Fruit fly (Drosophila melanogaster) whole organism: ENCODE results near the gene CG31709.

Experiments used
- CG8478 ChIP-seq: fragments of >200 bp; optimal IDR thresholded peaks from 2 replicates; lab custom pipeline; 2018; ENCODE audit warnings: inconsistent platforms
- Dll ChIP-seq: fragments of >200 bp; optimal IDR thresholded peaks from 2 replicates; lab custom pipeline; 2017
- EcR ChIP-seq, 2 experiments: fragments of >200 bp; optimal IDR thresholded peaks; 2 replicates each; lab custom pipeline; 2017; ENCODE audit warnings: missing biosample characterization in 2 of 2, missing genetic modification characterization in 2 of 2, missing genetic modification reagents in 2 of 2
- pan ChIP-seq: fragments of >200 bp; optimal IDR thresholded peaks from 2 replicates; lab custom pipeline; 2017
- psq ChIP-seq: fragments of >200 bp; optimal IDR thresholded peaks from 2 replicates; lab custom pipeline; 2017
- usp ChIP-seq: fragments of >200 bp; optimal IDR thresholded peaks from 2 replicates; lab custom pipeline; 2017; ENCODE audit warnings: missing biosample characterization, missing genetic modification characterization, mixed read lengths

Gene CG31709

dm6 chr2L:9576269-9576933 is 3.0 kb downstream of the CG31709 start, which contains the start of gene Mtpalpha:
Gene Mtpalpha (minus strand): TSS chr2L:9576769.
- TF ChIP-seq CG8478: no peak
- no peak for TF ChIP-seq Dll (lab: Kevin White, UChicago)
- TF ChIP-seq pan (lab: Kevin White, UChicago): no peak
- no peak for TF ChIP-seq EcR (GFP tag; optimal IDR thresholded peaks at IDR 0.05; lab: Kevin White, UChicago)
- no peak for TF ChIP-seq usp (GFP tag; lab: Kevin White, UChicago)
- no peak for TF ChIP-seq psq (lab: Kevin White, UChicago)

- TF ChIP-seq CG8478 (no peak), psq (lab: Kevin White, UChicago) (no peak), usp (GFP tag; lab: Kevin White, UChicago) (no peak), Dll (lab: Kevin White, UChicago) (no peak), EcR (GFP tag; optimal IDR thresholded peaks at IDR 0.05; lab: Kevin White, UChicago) (no peak), pan (lab: Kevin White, UChicago) (no peak)
These were observed 8.7 kb downstream of the CG31709 start for dm6 chr2L:9570673-9571193.

- TF ChIP-seq CG8478 (no peak), psq (lab: Kevin White, UChicago) (no peak), usp (GFP tag; lab: Kevin White, UChicago) (no peak), pan (lab: Kevin White, UChicago) (no peak), EcR (GFP tag; optimal IDR thresholded peaks at IDR 0.05; lab: Kevin White, UChicago) (no peak), Dll (lab: Kevin White, UChicago) (no peak)
These were observed 9.6 kb downstream of the CG31709 start for dm6 chr2L:9569588-9570434.

dm6 chr2L:9569131-9569530 is 10.3 kb downstream of the CG31709 start:
- no peak for TF ChIP-seq Dll (lab: Kevin White, UChicago)
- no peak for TF ChIP-seq CG8478
- TF ChIP-seq usp (GFP tag; lab: Kevin White, UChicago): no peak
- no peak for TF ChIP-seq EcR (GFP tag; optimal IDR thresholded peaks at IDR 0.05; lab: Kevin White, UChicago)
- no peak for TF ChIP-seq pan (lab: Kevin White, UChicago)
- TF ChIP-seq psq (lab: Kevin White, UChicago): no peak

- TF ChIP-seq Dll (lab: Kevin White, UChicago) (peak; percentile 11), usp (GFP tag; lab: Kevin White, UChicago) (no peak)
These were observed 10.9 kb downstream of the CG31709 start, which contains the start of gene brwl for dm6 chr2L:9568360-9569088. Gene brwl (plus strand): TSS chr2L:9568890.

dm6 chr2L:9567398-9567856 is 12.0 kb downstream of the CG31709 start:
- no peak for TF ChIP-seq usp (GFP tag; lab: Kevin White, UChicago)
- TF ChIP-seq psq (lab: Kevin White, UChicago): no peak
- TF ChIP-seq pan (lab: Kevin White, UChicago): no peak
- TF ChIP-seq EcR (GFP tag; optimal IDR thresholded peaks at IDR 0.05; lab: Kevin White, UChicago): no peak
- no peak for TF ChIP-seq Dll (lab: Kevin White, UChicago)
- no peak for TF ChIP-seq CG8478

- TF ChIP-seq pan (lab: Kevin White, UChicago) (no peak), CG8478 (no peak), EcR (GFP tag; optimal IDR thresholded peaks at IDR 0.05; lab: Kevin White, UChicago) (no peak), Dll (lab: Kevin White, UChicago) (no peak), usp (GFP tag; lab: Kevin White, UChicago) (no peak), psq (lab: Kevin White, UChicago) (no peak)
These were observed 12.8 kb downstream of the CG31709 start, which contains the start of gene jp for dm6 chr2L:9566656-9567055. Gene jp (minus strand): TSS chr2L:9566750.

- TF ChIP-seq pan (lab: Kevin White, UChicago) (no peak), Dll (lab: Kevin White, UChicago) (no peak), CG8478 (no peak), usp (GFP tag; lab: Kevin White, UChicago) (no peak), psq (lab: Kevin White, UChicago) (no peak), EcR (GFP tag; optimal IDR thresholded peaks at IDR 0.05; lab: Kevin White, UChicago) (no peak)
These were observed 14.1 kb downstream of the CG31709 start, which contains the start of gene CG46468 for dm6 chr2L:9565387-9565786. Gene CG46468 (minus strand): TSS chr2L:9565438.

dm6 chr2L:9564527-9564926 is 14.9 kb downstream of the CG31709 start:
- TF ChIP-seq pan (lab: Kevin White, UChicago): no peak
- TF ChIP-seq Dll (lab: Kevin White, UChicago): no peak

dm6 chr2L:9562713-9563112 is 16.7 kb downstream of the CG31709 start:
- TF ChIP-seq pan (lab: Kevin White, UChicago): no peak
- no peak for TF ChIP-seq Dll (lab: Kevin White, UChicago)
- no peak for TF ChIP-seq CG8478
- TF ChIP-seq EcR (GFP tag; optimal IDR thresholded peaks at IDR 0.05; lab: Kevin White, UChicago): no peak
- no peak for TF ChIP-seq usp (GFP tag; lab: Kevin White, UChicago)
- no peak for TF ChIP-seq psq (lab: Kevin White, UChicago)
